Worm (Caenorhabditis elegans) whole organism, L4 larva: ENCODE results near the gene rog-1.

ENCODE experiments used
- D1046.2 ChIP-seq: fragments of 200-800 bp; sonication (Bioruptor generic); IDR thresholded peaks from 2 replicates; pipeline ENCODE4 v1.3.6; 2022; ENCODE audit warnings: missing genetic modification characterization, missing compliant biosample characterization
- F10B5.3 ChIP-seq: sonication (generic microtip); optimal IDR thresholded peaks from 2 replicates; lab custom pipeline; 2016; ENCODE audit warnings: mild to moderate bottlenecking, missing genetic modification characterization, missing compliant biosample characterization
- F26F4.8 ChIP-seq: fragments of 200-800 bp; sonication (Bioruptor generic); conservative IDR thresholded peaks from 2 replicates; pipeline ENCODE4 v1.3.6; 2022; ENCODE audit warnings: missing genetic modification characterization, missing compliant biosample characterization
- R02D3.7 ChIP-seq: fragments of 150-350 bp; sonication (generic microtip); optimal IDR thresholded peaks from 3 replicates; lab custom pipeline; 2014; ENCODE audit warnings: missing biosample characterization, missing genetic modification characterization
- T20F7.1 ChIP-seq: fragments of 200-800 bp; sonication (Bioruptor generic); optimal IDR thresholded peaks from 2 replicates; lab custom pipeline; 2018; ENCODE audit warnings: mild to moderate bottlenecking, missing genetic modification characterization, missing compliant biosample characterization
- T26A8.4 ChIP-seq: fragments of 200-800 bp; sonication (Bioruptor generic); IDR thresholded peaks from 2 replicates; pipeline ENCODE4 v1.3.6; 2022; ENCODE audit warnings: missing genetic modification characterization, missing compliant biosample characterization
- Y5F2A.4 ChIP-seq: fragments of 200-800 bp; sonication (Bioruptor generic); optimal IDR thresholded peaks from 2 replicates; lab custom pipeline; 2018; ENCODE audit warnings: mild to moderate bottlenecking, missing genetic modification characterization, missing compliant biosample characterization
- aha-1 ChIP-seq: fragments of 150-350 bp; peaks from one replicate; lab custom pipeline; 2014; ENCODE audit warnings: missing biosample characterization, missing genetic modification characterization
- ceh-28 ChIP-seq: fragments of 150-350 bp; optimal IDR thresholded peaks from 2 replicates; lab custom pipeline; 2014; ENCODE audit warnings: missing biosample characterization, missing genetic modification reagents, missing genetic modification characterization
- ceh-62 ChIP-seq: sonication (generic microtip); optimal IDR thresholded peaks from 2 replicates; lab custom pipeline; 2017; ENCODE audit warnings: missing biosample characterization, missing genetic modification characterization
- ceh-82 ChIP-seq: sonication (generic microtip); optimal IDR thresholded peaks from 2 replicates; lab custom pipeline; 2017; ENCODE audit warnings: missing biosample characterization, missing genetic modification characterization
- daf-12 ChIP-seq: fragments of 150-350 bp; optimal IDR thresholded peaks from 2 replicates; lab custom pipeline; 2014; ENCODE audit warnings: missing biosample characterization, missing genetic modification reagents, missing genetic modification characterization
- daf-16 ChIP-seq, 3 experiments: sonication (generic microtip); optimal IDR thresholded peaks; 2 replicates each; lab custom pipeline; 2016 to 2017; ENCODE audit warnings: missing genetic modification characterization in 3 of 3, missing genetic modification reagents in 3 of 3, mild to moderate bottlenecking in 2 of 3, missing compliant biosample characterization in 2 of 3, missing biosample characterization in 1 of 3, moderate library complexity in 1 of 3
- daf-8 ChIP-seq: fragments of 200-800 bp; sonication (Bioruptor generic); IDR thresholded peaks from 2 replicates; pipeline ENCODE4 v1.3.6; 2022; ENCODE audit warnings: missing genetic modification characterization, missing compliant biosample characterization
- dmd-9 ChIP-seq: fragments of 200-800 bp; sonication (Bioruptor generic); IDR thresholded peaks from 2 replicates; pipeline ENCODE4 v1.3.6; 2022; ENCODE audit warnings: missing genetic modification reagents, missing genetic modification characterization, missing compliant biosample characterization
- dpl-1 ChIP-seq: fragments of 150-350 bp; optimal IDR thresholded peaks from 2 replicates; lab custom pipeline; 2014; ENCODE audit warnings: missing biosample characterization, missing genetic modification reagents, missing genetic modification characterization
- duxl-1 ChIP-seq: sonication (generic microtip); optimal IDR thresholded peaks from 2 replicates; lab custom pipeline; 2016; ENCODE audit warnings: mild to moderate bottlenecking, missing genetic modification characterization, moderate library complexity, missing compliant biosample characterization; ENCODE audit not compliant: poor library complexity
- fkh-10 ChIP-seq: fragments of 150-350 bp; optimal IDR thresholded peaks from 2 replicates; lab custom pipeline; 2014; ENCODE audit warnings: missing biosample characterization, missing genetic modification reagents, missing genetic modification characterization
- hlh-30 ChIP-seq: sonication (generic microtip); optimal IDR thresholded peaks from 2 replicates; lab custom pipeline; 2017; ENCODE audit warnings: antibody characterized with exemption, mild to moderate bottlenecking, missing genetic modification characterization, missing compliant biosample characterization; ENCODE audit not compliant: insufficient read depth
- hmg-1.1 ChIP-seq: fragments of 200-800 bp; sonication (Bioruptor generic); IDR thresholded peaks from 2 replicates; pipeline ENCODE4 v1.3.6; 2022; ENCODE audit warnings: missing genetic modification reagents, missing genetic modification characterization, missing compliant biosample characterization
- lsy-2 ChIP-seq, 2 experiments: fragments of 150-350 bp in 1 of 2; sonication (generic microtip) in 1 of 2; optimal IDR thresholded peaks; 2 replicates each; lab custom pipeline; 2014 to 2017; ENCODE audit warnings: missing biosample characterization in 2 of 2, missing genetic modification characterization in 2 of 2
- mdl-1 ChIP-seq, 2 experiments: fragments of 150-350 bp in 1 of 2; sonication (generic microtip) in 1 of 2; optimal IDR thresholded peaks; 2 replicates each; lab custom pipeline; 2014 to 2017; ENCODE audit warnings: missing biosample characterization in 2 of 2, missing genetic modification characterization in 2 of 2
- mdt-29 ChIP-seq: fragments of 200-800 bp; sonication (Bioruptor generic); IDR thresholded peaks from 2 replicates; pipeline ENCODE4 v1.3.6; 2022; ENCODE audit warnings: missing genetic modification reagents, missing genetic modification characterization, missing compliant biosample characterization
- mxl-2 ChIP-seq: fragments of 200-800 bp; sonication (Bioruptor generic); conservative IDR thresholded peaks from 2 replicates; pipeline ENCODE4 v1.3.6; 2022; ENCODE audit warnings: missing genetic modification reagents, missing genetic modification characterization, missing compliant biosample characterization
- nhr-10 ChIP-seq: fragments of 150-350 bp; optimal IDR thresholded peaks from 2 replicates; lab custom pipeline; 2014; ENCODE audit warnings: missing biosample characterization, missing genetic modification characterization
- nhr-102 ChIP-seq: sonication (generic microtip); optimal IDR thresholded peaks from 2 replicates; lab custom pipeline; 2016; ENCODE audit warnings: mild to moderate bottlenecking, missing genetic modification characterization, moderate library complexity, missing compliant biosample characterization
- nhr-111 ChIP-seq: fragments of 200-800 bp; sonication (Bioruptor generic); optimal IDR thresholded peaks from 2 replicates; lab custom pipeline; 2018; ENCODE audit warnings: mild to moderate bottlenecking, missing genetic modification characterization, missing compliant biosample characterization
- nhr-42 ChIP-seq: fragments of 200-800 bp; sonication (Bioruptor generic); IDR thresholded peaks from 2 replicates; pipeline ENCODE4 v1.3.6; 2022; ENCODE audit warnings: missing genetic modification characterization, missing compliant biosample characterization
- nhr-6 ChIP-seq: fragments of 150-350 bp; optimal IDR thresholded peaks from 2 replicates; lab custom pipeline; 2014; ENCODE audit warnings: missing biosample characterization, missing genetic modification characterization
- pha-4 ChIP-seq, 2 experiments: fragments of 150-350 bp in 1 of 2; fragments of 200-800 bp in 1 of 2; sonication (Bioruptor generic) in 1 of 2; IDR thresholded peaks in 1 of 2; optimal IDR thresholded peaks in 1 of 2; 2 replicates each; pipeline versions ENCODE4 v1.3.6 to Lab custom; 2014 to 2022; ENCODE audit warnings: missing genetic modification characterization in 2 of 2, missing genetic modification reagents in 2 of 2, missing biosample characterization in 1 of 2, missing compliant biosample characterization in 1 of 2
- set-16 ChIP-seq: fragments of 200-800 bp; sonication (Bioruptor generic); IDR thresholded peaks from 2 replicates; pipeline ENCODE4 v1.3.6; 2022; ENCODE audit warnings: missing genetic modification reagents, missing genetic modification characterization, missing compliant biosample characterization
- skn-1 ChIP-seq: fragments of 150-350 bp; optimal IDR thresholded peaks from 2 replicates; lab custom pipeline; 2014; ENCODE audit warnings: missing biosample characterization, missing genetic modification characterization
- unc-62 ChIP-seq, 3 experiments: fragments of 150-350 bp in 1 of 3; sonication (generic microtip); optimal IDR thresholded peaks in 2 of 3; peaks in 1 of 3; 1 replicate in 1 of 3; 2 replicates in 2 of 3; lab custom pipeline; 2014 to 2017; ENCODE audit warnings: missing biosample characterization in 3 of 3, missing genetic modification characterization in 3 of 3, missing genetic modification reagents in 3 of 3, missing genotype in 1 of 3
- zag-1 ChIP-seq: fragments of 150-350 bp; optimal IDR thresholded peaks from 2 replicates; lab custom pipeline; 2014; ENCODE audit warnings: missing biosample characterization, missing genetic modification characterization
- zip-2 ChIP-seq: fragments of 150-350 bp; optimal IDR thresholded peaks from 2 replicates; lab custom pipeline; 2014; ENCODE audit warnings: missing biosample characterization, missing genetic modification characterization

rog-1 gene

DNA sequence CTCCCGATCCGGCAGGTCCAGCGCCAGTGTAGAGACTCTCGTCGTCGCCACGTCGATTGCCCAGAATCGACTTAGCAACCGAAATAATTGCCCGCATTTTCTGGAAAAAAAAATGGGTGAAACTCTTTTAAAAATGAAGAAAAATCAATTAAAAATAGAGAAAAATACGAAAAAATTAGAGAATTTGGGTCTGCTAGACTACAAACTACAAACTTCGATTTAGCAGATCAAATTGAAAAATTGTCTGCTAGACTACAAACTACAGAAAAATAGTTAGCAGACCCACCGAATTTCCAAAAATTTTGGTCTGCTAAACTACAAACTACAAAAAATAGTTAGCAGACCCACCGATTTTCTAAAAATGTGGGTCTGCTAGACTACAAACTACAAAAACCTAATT is at the start of gene rog-1:
rog-1 (minus strand) TSS at position 101 of the 400 bp plus-strand sequence.
- TF ChIP-seq zag-1 (tag; lab: Kevin White, UChicago), result no peak
- TF ChIP-seq T26A8.4 (GFP tag; lab: Robert Waterston, UW), result no peak
- no peak for TF ChIP-seq ceh-28 (tag; lab: Kevin White, UChicago)
- TF ChIP-seq ceh-62 (tag; lab: Kevin White, UChicago), result no peak
- TF ChIP-seq nhr-10, result no peak
- no peak for TF ChIP-seq D1046.2 (GFP tag; lab: Robert Waterston, UW)
- no peak for TF ChIP-seq daf-16 (GFP tag; optimal IDR thresholded peaks at IDR 0.05; lab: Kevin White, UChicago)
- no peak for TF ChIP-seq daf-16 (tag; optimal IDR thresholded peaks at IDR 0.05; lab: Kevin White, UChicago)
- TF ChIP-seq nhr-102, result no peak
- TF ChIP-seq R02D3.7 (tag; lab: Kevin White, UChicago), result no peak
- no peak for TF ChIP-seq fkh-10 (GFP tag; lab: Kevin White, UChicago)
- TF ChIP-seq nhr-42 (GFP tag; lab: Robert Waterston, UW), result no peak
- TF ChIP-seq, all 104 proteins: peak for 0

DNA sequence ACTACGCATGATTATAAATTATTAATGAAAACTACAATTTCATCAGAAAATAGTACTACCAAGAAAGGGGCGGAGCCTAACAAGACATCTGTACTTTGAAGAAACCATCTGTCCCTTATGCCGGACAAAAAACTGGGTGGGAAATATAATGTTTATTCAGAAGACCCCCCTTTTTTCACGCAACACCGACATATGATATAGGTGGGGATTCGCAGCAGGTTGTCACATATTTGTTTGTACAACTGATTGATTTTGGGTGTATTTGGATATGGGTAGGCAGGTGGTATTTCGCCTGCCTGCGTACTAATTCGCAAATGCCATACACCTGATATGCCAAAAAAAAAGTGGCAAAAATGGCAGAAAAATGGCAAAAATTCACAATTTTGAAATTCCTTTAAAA is 48.9 kb upstream of the rog-1 start, which contains the start of gene Y51H7C.10:
Y51H7C.10 (minus strand) TSS at position 101 of the 400 bp plus-strand sequence.
- TF ChIP-seq F10B5.3 (tag; lab: Kevin White, UChicago) (no peak), mdl-1 (tag; optimal IDR thresholded peaks at IDR 0.05; lab: Kevin White, UChicago) (no peak), mdt-29 (no peak), nhr-10 (no peak)

DNA sequence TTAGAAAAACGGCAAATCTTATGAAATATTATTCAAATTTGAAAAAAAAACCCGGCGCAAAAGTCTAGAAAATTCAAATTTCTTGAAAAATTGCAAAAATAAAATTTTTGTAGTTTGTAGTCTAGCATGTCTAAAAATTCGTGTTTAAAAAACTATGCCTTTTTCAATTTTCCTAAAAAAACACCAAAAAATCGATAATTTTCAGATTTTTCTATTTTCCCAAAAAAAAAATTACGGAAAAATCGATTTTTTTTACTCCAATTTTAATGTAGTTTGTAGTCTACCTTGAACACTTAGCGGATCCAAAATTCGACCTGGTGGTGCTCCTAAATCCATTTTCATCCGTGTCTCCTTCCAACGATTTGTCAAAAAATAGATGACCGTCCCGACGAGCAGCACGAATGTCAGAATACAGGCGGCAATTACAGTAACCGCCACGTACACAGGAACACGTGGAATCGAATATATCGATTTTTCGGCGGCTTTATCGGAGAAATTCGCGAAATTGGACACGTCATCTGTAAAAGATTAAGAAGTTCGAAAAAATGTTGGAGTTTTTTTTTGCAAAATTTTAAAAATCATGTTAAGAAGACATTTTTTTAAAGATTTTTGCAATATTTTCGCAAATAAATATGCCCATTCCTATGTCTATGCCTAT is 46.1 kb upstream of the rog-1 start:
- TF ChIP-seq unc-62 (GFP tag; optimal IDR thresholded peaks at IDR 0.05 in 1 of 2; lab: Kevin White, UChicago) (peak in 1 of 2 experiments; percentile 90), unc-62 (tag; optimal IDR thresholded peaks at IDR 0.05; lab: Kevin White, UChicago) (no peak), mdt-29 (no peak), skn-1 (tag; lab: Kevin White, UChicago) (no peak), aha-1 (tag; lab: Kevin White, UChicago) (peak; percentile 94)

DNA sequence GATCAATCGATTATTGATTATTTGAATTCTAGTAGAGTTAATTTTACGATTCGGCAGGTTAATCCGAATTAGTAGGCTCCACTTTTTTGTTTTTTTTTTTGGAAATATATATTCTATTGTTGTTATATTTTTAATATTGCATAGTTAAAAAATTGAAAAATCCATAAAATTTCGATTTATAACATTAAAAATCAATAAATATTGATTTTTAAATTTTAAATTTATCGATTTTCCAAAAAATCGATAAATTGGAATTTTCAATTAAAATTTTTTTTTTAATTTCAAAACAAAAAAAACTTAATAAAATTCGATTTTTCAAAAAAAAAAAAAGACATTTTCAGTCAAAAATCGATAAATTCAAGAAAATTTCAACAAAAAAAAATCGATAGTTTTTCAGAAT is 45.2 kb upstream of the rog-1 start:
- TF ChIP-seq mdt-29, result no peak
- no peak for TF ChIP-seq zip-2
- TF ChIP-seq ceh-28 (tag; lab: Kevin White, UChicago), result peak; percentile 68

DNA sequence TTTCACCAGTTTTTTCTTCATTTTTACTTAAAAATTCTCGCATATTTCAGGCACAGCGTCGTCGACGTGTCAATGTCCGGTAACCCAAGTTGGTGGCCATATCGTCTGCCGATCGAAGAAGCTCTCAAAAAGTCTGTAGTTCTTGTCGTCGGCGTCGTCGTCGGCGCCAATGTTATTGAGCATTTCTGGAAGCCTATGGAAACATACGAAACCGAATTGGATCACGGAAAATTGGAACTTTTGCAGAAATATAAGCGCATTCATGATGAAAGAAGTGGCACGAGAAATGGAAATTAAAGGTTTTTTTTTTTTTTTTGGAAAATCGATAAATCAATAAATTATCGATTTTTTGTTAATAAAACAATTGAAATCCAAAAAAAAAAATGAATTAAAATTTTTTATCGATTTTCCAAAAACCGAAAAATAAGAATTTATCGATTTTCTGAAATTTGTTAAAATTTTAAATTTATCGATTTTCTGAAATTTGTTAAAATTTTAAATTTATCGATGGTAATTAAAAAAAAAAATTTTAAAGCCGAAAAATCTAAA is 37.6 kb upstream of the rog-1 start, which contains the start of gene alkb-1:
alkb-1 (plus strand) TSS at position 51 of the 549 bp plus-strand sequence.
- TF ChIP-seq daf-8 (GFP tag; lab: Robert Waterston, UW) (no peak), ceh-28 (tag; lab: Kevin White, UChicago) (peak; percentile 95), unc-62 (GFP tag; optimal IDR thresholded peaks at IDR 0.05 in 1 of 2; lab: Kevin White, UChicago) (peak in 1 of 2 experiments; percentile 29), unc-62 (tag; optimal IDR thresholded peaks at IDR 0.05; lab: Kevin White, UChicago) (no peak)
- TF ChIP-seq, all 104 proteins: peak for 2

DNA sequence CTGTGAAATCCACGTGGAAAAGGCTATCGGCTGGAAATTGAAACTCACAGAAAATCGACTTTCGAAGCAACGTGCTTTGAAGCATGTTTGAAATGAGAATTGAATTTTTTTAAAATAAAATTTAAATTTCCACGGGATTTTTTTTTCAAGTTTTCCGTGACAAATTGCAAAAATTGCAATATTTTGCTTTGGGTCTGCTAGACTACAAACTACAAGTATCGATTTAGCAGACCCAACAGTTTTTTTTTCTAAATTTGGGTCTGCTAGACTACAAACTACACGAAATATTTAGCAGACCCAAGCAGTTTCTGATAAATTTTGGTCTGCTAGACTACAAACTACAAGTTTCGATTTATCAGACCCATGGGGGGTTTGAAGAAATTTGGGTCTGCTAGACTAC is 36.6 kb upstream of the rog-1 start, which contains the start of gene Y51H7C.9:
Y51H7C.9 (minus strand) TSS at position 101 of the 400 bp plus-strand sequence.
- no peak for TF ChIP-seq nhr-6
- no peak for TF ChIP-seq hlh-30
- peak; percentile 21 for TF ChIP-seq aha-1 (tag; lab: Kevin White, UChicago)
- TF ChIP-seq pha-4 (GFP tag; IDR thresholded peaks at IDR 0.05; lab: Robert Waterston, UW), result no peak
- TF ChIP-seq pha-4 (tag; optimal IDR thresholded peaks at IDR 0.05; lab: Kevin White, UChicago), result no peak
- TF ChIP-seq dmd-9 (GFP tag; lab: Robert Waterston, UW), result no peak

DNA sequence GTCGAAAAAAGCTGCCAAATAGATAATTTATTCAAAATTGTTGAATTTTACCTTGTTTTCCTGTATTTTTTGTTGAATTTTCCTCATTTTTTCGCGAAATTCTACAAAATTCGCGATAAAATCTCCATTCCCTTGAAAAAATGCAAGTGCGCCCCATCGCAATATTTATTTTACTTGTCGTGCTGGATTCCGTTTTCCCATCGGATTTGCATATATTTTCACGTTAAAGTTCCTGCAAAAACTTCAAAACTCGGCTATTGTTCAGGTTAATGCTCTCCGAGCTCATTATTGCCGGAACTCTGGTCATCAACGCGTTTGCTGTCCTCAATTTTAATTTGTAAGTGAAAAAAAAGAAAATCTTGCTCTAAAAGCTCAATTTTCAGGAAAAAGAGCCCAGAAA is 28.3 kb upstream of the rog-1 start, which contains the start of the genes Y51H7C.41 and cogc-4:
Y51H7C.41 (plus strand) TSS at position 266 of the 400 bp plus-strand sequence.
cogc-4 (plus strand) TSS at position 386 of the 400 bp plus-strand sequence.
- TF ChIP-seq T20F7.1 (GFP tag; lab: Kevin White, UChicago) (no peak), daf-12 (tag; lab: Kevin White, UChicago) (no peak), nhr-111 (GFP tag; lab: Kevin White, UChicago) (no peak), skn-1 (tag; lab: Kevin White, UChicago) (no peak), ceh-28 (tag; lab: Kevin White, UChicago) (no peak), F26F4.8 (GFP tag; lab: Robert Waterston, UW) (no peak), dmd-9 (GFP tag; lab: Robert Waterston, UW) (no peak), ceh-82 (tag; lab: Kevin White, UChicago) (no peak), nhr-42 (GFP tag; lab: Robert Waterston, UW) (no peak), set-16 (GFP tag; lab: Robert Waterston, UW) (no peak), hmg-1.1 (GFP tag; lab: Robert Waterston, UW) (no peak), dpl-1 (GFP tag; lab: Kevin White, UChicago) (no peak), mxl-2 (GFP tag; lab: Robert Waterston, UW) (no peak), duxl-1 (peak; percentile 9), fkh-10 (GFP tag; lab: Kevin White, UChicago) (no peak), Y5F2A.4 (GFP tag; lab: Kevin White, UChicago) (no peak), lsy-2 (tag; optimal IDR thresholded peaks at IDR 0.05; lab: Kevin White, UChicago) (peak in 1 of 2 experiments; percentile 30)
